Fruit fly (Drosophila melanogaster): ENCODE measurements around the gene RhoGDI.

The RhoGDI gene

DNA sequence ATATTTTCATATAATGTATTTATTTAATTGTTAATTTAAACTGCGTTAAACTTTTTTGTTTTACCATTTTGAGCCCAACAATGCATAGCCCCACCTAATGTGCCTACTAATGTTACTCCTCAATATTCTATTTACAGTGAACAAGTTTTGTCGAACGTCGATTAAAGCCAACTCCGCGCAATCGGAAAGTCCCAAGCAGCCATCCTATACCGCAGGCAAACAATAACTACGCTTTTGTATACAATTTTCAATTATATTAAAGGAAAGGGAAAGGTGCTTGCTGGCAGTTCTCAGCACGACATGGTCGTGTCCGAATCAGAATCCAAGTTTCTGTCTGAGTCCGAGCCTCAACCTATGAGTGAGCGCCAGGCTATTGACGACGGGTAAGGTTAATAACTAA, 52.8 kb downstream of the RhoGDI start, which contains the start of gene CG17732:
TSS of gene CG17732 (plus strand) at position 301 of the 400 bp plus-strand sequence.
- no peak for TF ChIP-seq cic (GFP tag; optimal IDR thresholded peaks at IDR 0.05)
- TF ChIP-seq pad (GFP tag; optimal IDR thresholded peaks at IDR 0.05) = no peak
- no peak for TF ChIP-seq CG5204 (GFP tag; optimal IDR thresholded peaks at IDR 0.05)
- TF ChIP-seq toe (GFP tag; optimal IDR thresholded peaks at IDR 0.05) = no peak
- TF ChIP-seq CG1620 (GFP tag; optimal IDR thresholded peaks at IDR 0.05) = no peak
- no peak for TF ChIP-seq ovo (GFP tag; optimal IDR thresholded peaks at IDR 0.05)

All from whole organism, adult.